Worm (Caenorhabditis elegans) whole organism, young adult: Measurements from ENCODE around the gene alg-1.
"Not testable (repeated sequence)": the region's sequence is repeated elsewhere in the genome, so short reads cannot be mapped to it uniquely, and the experiment has no call there.

Source experiments
- B0019.2 ChIP-seq: fragments of 200-800 bp; sonication (Bioruptor generic); conservative IDR thresholded peaks from 2 replicates; pipeline ENCODE4 v1.3.6; 2022; ENCODE audit warnings: missing genetic modification reagents, missing genetic modification characterization, missing compliant biosample characterization
- C06A6.2 ChIP-seq: fragments of 200-800 bp; sonication (Bioruptor generic); conservative IDR thresholded peaks from 2 replicates; pipeline ENCODE4 v1.3.6; 2022; ENCODE audit warnings: missing genetic modification characterization, missing compliant biosample characterization
- K12H6.12 ChIP-seq: fragments of 200-800 bp; sonication (Bioruptor generic); optimal IDR thresholded peaks from 2 replicates; lab custom pipeline; 2018; ENCODE audit warnings: mild to moderate bottlenecking, missing genetic modification characterization, missing compliant biosample characterization
- ZK185.1 ChIP-seq: sonication (generic microtip); optimal IDR thresholded peaks from 2 replicates; lab custom pipeline; 2016; ENCODE audit warnings: mild to moderate bottlenecking, missing genetic modification characterization, missing compliant biosample characterization; ENCODE audit not compliant: poor library complexity, severe bottlenecking
- ama-1 ChIP-seq, 3 experiments: fragments of 150-350 bp in 1 of 3; sonication (generic microtip) in 2 of 3; optimal IDR thresholded peaks; 2 replicates each; lab custom pipeline; 2014 to 2018; ENCODE audit warnings: missing biosample characterization in 2 of 3, missing genetic modification characterization in 2 of 3, missing genetic modification reagents in 2 of 3
- attf-5 ChIP-seq: fragments of 200-800 bp; sonication (Bioruptor generic); optimal IDR thresholded peaks from 2 replicates; lab custom pipeline; 2018; ENCODE audit warnings: mild to moderate bottlenecking, missing genetic modification characterization, missing compliant biosample characterization
- attf-6 ChIP-seq: fragments of 200-800 bp; sonication (Bioruptor generic); IDR thresholded peaks from 2 replicates; pipeline ENCODE4 v1.3.6; 2022; ENCODE audit warnings: missing genetic modification reagents, missing genetic modification characterization, missing compliant biosample characterization
- cebp-1 ChIP-seq, 2 experiments: fragments of 200-800 bp in 1 of 2; sonication (Bioruptor generic) in 1 of 2; sonication (generic microtip) in 1 of 2; IDR thresholded peaks in 1 of 2; optimal IDR thresholded peaks in 1 of 2; 2 replicates each; pipeline versions ENCODE4 v1.3.6 to Lab custom; 2017 to 2022; ENCODE audit warnings: missing compliant biosample characterization in 2 of 2, missing genetic modification characterization in 2 of 2, mild to moderate bottlenecking in 1 of 2, missing genetic modification reagents in 1 of 2, moderate library complexity in 1 of 2
- ceh-100 ChIP-seq: fragments of 200-800 bp; sonication (Bioruptor generic); IDR thresholded peaks from 2 replicates; pipeline ENCODE4 v1.3.6; 2022; ENCODE audit warnings: missing genetic modification reagents, missing genetic modification characterization, missing compliant biosample characterization
- ceh-27 ChIP-seq: fragments of 200-800 bp; sonication (Bioruptor generic); optimal IDR thresholded peaks from 2 replicates; lab custom pipeline; 2018; ENCODE audit warnings: mild to moderate bottlenecking, missing genetic modification characterization, moderate library complexity, missing compliant biosample characterization
- dox-1 ChIP-seq: fragments of 200-800 bp; sonication (Bioruptor generic); IDR thresholded peaks from 2 replicates; pipeline ENCODE4 v1.3.6; 2022; ENCODE audit warnings: missing genetic modification reagents, missing genetic modification characterization, missing compliant biosample characterization
- dpl-1 ChIP-seq: fragments of 150-350 bp; optimal IDR thresholded peaks from 2 replicates; lab custom pipeline; 2014; ENCODE audit warnings: missing biosample characterization, missing genetic modification reagents, missing genetic modification characterization
- ets-4 ChIP-seq: fragments of 200-800 bp; sonication (Bioruptor generic); optimal IDR thresholded peaks from 2 replicates; lab custom pipeline; 2018; ENCODE audit warnings: mild to moderate bottlenecking, missing genetic modification characterization, missing compliant biosample characterization
- fkh-3 ChIP-seq: sonication (generic microtip); optimal IDR thresholded peaks from 2 replicates; lab custom pipeline; 2016; ENCODE audit warnings: mild to moderate bottlenecking, missing genetic modification characterization, missing compliant biosample characterization
- hmg-1.2 ChIP-seq: fragments of 200-800 bp; sonication (Bioruptor generic); IDR thresholded peaks from 2 replicates; pipeline ENCODE4 v1.3.6; 2022; ENCODE audit warnings: missing genetic modification reagents, missing genetic modification characterization, missing compliant biosample characterization
- let-526 ChIP-seq: fragments of 200-800 bp; sonication (Bioruptor generic); IDR thresholded peaks from 2 replicates; pipeline ENCODE4 v1.3.6; 2022; ENCODE audit warnings: missing genetic modification reagents, missing genetic modification characterization, missing compliant biosample characterization
- let-607 ChIP-seq, 2 experiments: fragments of 200-800 bp in 1 of 2; sonication (Bioruptor generic) in 1 of 2; sonication (generic microtip) in 1 of 2; optimal IDR thresholded peaks; 2 replicates each; lab custom pipeline; 2016 to 2018; ENCODE audit warnings: mild to moderate bottlenecking in 2 of 2, missing compliant biosample characterization in 2 of 2, missing genetic modification characterization in 2 of 2, moderate library complexity in 2 of 2, missing genotype in 1 of 2
- lin-26 ChIP-seq: fragments of 200-800 bp; sonication (Bioruptor generic); IDR thresholded peaks from 2 replicates; pipeline ENCODE4 v1.3.6; 2022; ENCODE audit warnings: missing genetic modification reagents, missing genetic modification characterization, missing compliant biosample characterization
- lin-35 ChIP-seq, 3 experiments: fragments of 150-350 bp in 2 of 3; sonication (generic microtip) in 1 of 3; optimal IDR thresholded peaks; 2 replicates each; lab custom pipeline; 2014 to 2018; ENCODE audit warnings: missing biosample characterization in 3 of 3, missing genetic modification characterization in 3 of 3, missing genetic modification reagents in 3 of 3
- nhr-179 ChIP-seq: sonication (generic microtip); optimal IDR thresholded peaks from 2 replicates; lab custom pipeline; 2016; ENCODE audit warnings: mild to moderate bottlenecking, missing genetic modification characterization, missing compliant biosample characterization
- nhr-80 ChIP-seq: sonication (generic microtip); optimal IDR thresholded peaks from 2 replicates; lab custom pipeline; 2016; ENCODE audit warnings: missing genetic modification characterization, missing compliant biosample characterization
- rpc-1 ChIP-seq, 2 experiments: fragments of 150-350 bp in 1 of 2; sonication (generic microtip) in 1 of 2; optimal IDR thresholded peaks; 2 replicates each; lab custom pipeline; 2014 to 2018; ENCODE audit warnings: missing biosample characterization in 1 of 2, missing genetic modification characterization in 1 of 2, missing genetic modification reagents in 1 of 2, missing genotype in 1 of 2
- snpc-3.4 ChIP-seq: sonication (generic microtip); optimal IDR thresholded peaks from 2 replicates; lab custom pipeline; 2017; ENCODE audit warnings: missing genetic modification characterization, mild to moderate bottlenecking, missing compliant biosample characterization, antibody characterized with exemption, moderate library complexity, missing genotype, missing genetic modification reagents
- sptf-2 ChIP-seq: fragments of 200-800 bp; sonication (Bioruptor generic); optimal IDR thresholded peaks from 2 replicates; lab custom pipeline; 2018; ENCODE audit warnings: mild to moderate bottlenecking, missing genetic modification characterization, missing compliant biosample characterization
- tbx-9 ChIP-seq: sonication (generic microtip); optimal IDR thresholded peaks from 2 replicates; lab custom pipeline; 2016; ENCODE audit warnings: borderline replicate concordance, missing genetic modification characterization, inconsistent platforms, missing compliant biosample characterization
- xnd-1 ChIP-seq: sonication (generic microtip); optimal IDR thresholded peaks from 2 replicates; lab custom pipeline; 2016; ENCODE audit warnings: missing genotype, missing genetic modification reagents, missing genetic modification characterization, missing compliant biosample characterization
- zfh-2 ChIP-seq: fragments of 200-800 bp; sonication (Bioruptor generic); conservative IDR thresholded peaks from 2 replicates; pipeline ENCODE4 v1.3.6; 2022; ENCODE audit warnings: missing genetic modification reagents, missing genetic modification characterization, missing compliant biosample characterization
- zim-3 ChIP-seq: sonication (generic microtip); optimal IDR thresholded peaks from 2 replicates; lab custom pipeline; 2017; ENCODE audit warnings: mild to moderate bottlenecking, missing genetic modification characterization, moderate library complexity, missing compliant biosample characterization

alg-1 gene

ce11 chrX:13975314-13975713, 26.4 kb downstream of the alg-1 start, which contains the start of gene F48F7.5 (continued):
- TF ChIP-seq zim-3 (tag; lab: Kevin White, UChicago): no peak

ce11 chrX:13977439-13978118, 28.7 kb downstream of the alg-1 start, which contains the start of gene F48F7.6:
Gene F48F7.6 (plus strand): TSS chrX:13977829.
- TF ChIP-seq dox-1 (0 out of 2 replicates have a peak, but pooled peaks have one; percentile 14), attf-6 (GFP tag; lab: Robert Waterston, UW) (no peak), nhr-80 (tag; lab: Kevin White, UChicago) (peak; percentile 3), lin-35 (GFP tag; optimal IDR thresholded peaks at IDR 0.05; lab: Kevin White, UChicago) (peak in 1 of 3 experiments; percentile 5), ZK185.1 (tag; lab: Kevin White, UChicago) (peak; percentile 11), K12H6.12 (tag; lab: Kevin White, UChicago) (peak; percentile 50), B0019.2 (GFP tag; lab: Robert Waterston, UW) (no peak), snpc-3.4 (tag; lab: Kevin White, UChicago) (no peak), zfh-2 (0 out of 2 replicates have a peak, but pooled peaks have one; percentile 9), attf-5 (GFP tag; lab: Kevin White, UChicago) (peak; percentile 32), lin-26 (GFP tag; lab: Robert Waterston, UW) (0 out of 2 replicates have a peak, but pooled peaks have one; percentile 28), ceh-27 (GFP tag; lab: Kevin White, UChicago) (peak; percentile 54), hmg-1.2 (GFP tag; lab: Robert Waterston, UW) (peak; percentile 17; the same call in 1 of the 2 replicates)

ce11 chrX:13980417-13980816, 31.5 kb downstream of the alg-1 start, which contains the start of gene arrd-24:
Gene arrd-24 (minus strand): TSS chrX:13980517.
- not testable (repeated sequence) for TF ChIP-seq lin-26, hmg-1.2, ceh-100 (GFP tag; lab: Robert Waterston, UW)

- TF ChIP-seq C06A6.2 (GFP tag; lab: Robert Waterston, UW): no peak
- TF ChIP-seq dpl-1 (GFP tag; lab: Kevin White, UChicago): no peak
- no peak for TF ChIP-seq ama-1 (optimal IDR thresholded peaks at IDR 0.05; lab: Kevin White, UChicago)
- TF ChIP-seq ama-1 (GFP tag; optimal IDR thresholded peaks at IDR 0.05; lab: Kevin White, UChicago): no peak
- no peak for TF ChIP-seq tbx-9 (tag; lab: Kevin White, UChicago)
- TF ChIP-seq ets-4: no peak
- no peak for TF ChIP-seq let-607 (tag; optimal IDR thresholded peaks at IDR 0.05; lab: Kevin White, UChicago)
- TF ChIP-seq nhr-179 (tag; lab: Kevin White, UChicago): no peak
- no peak for TF ChIP-seq sptf-2 (GFP tag; lab: Kevin White, UChicago)
- no peak for TF ChIP-seq cebp-1 (GFP tag; IDR thresholded peaks at IDR 0.05; lab: Robert Waterston, UW)
- no peak for TF ChIP-seq cebp-1 (tag; optimal IDR thresholded peaks at IDR 0.05; lab: Kevin White, UChicago)
- no peak for TF ChIP-seq dox-1
- TF ChIP-seq fkh-3 (tag; lab: Kevin White, UChicago): no peak
- TF ChIP-seq xnd-1 (tag; lab: Kevin White, UChicago): no peak
- TF ChIP-seq let-526 (GFP tag; lab: Robert Waterston, UW): no peak
These were observed 37.4 kb downstream of the alg-1 start, which contains the start of gene irld-24 for ce11 chrX:13986307-13986706. Gene irld-24 (plus strand): TSS chrX:13986607.

ce11 chrX:13990680-13991079, 41.8 kb downstream of the alg-1 start, which contains the start of gene C31E10.11:
Gene C31E10.11 (minus strand): TSS chrX:13990780.
- no peak for TF ChIP-seq rpc-1 (optimal IDR thresholded peaks at IDR 0.05; lab: Kevin White, UChicago)
- TF ChIP-seq rpc-1 (tag; optimal IDR thresholded peaks at IDR 0.05; lab: Kevin White, UChicago): peak; percentile 56
- no peak for TF ChIP-seq attf-5 (GFP tag; lab: Kevin White, UChicago)
